Fruit fly (Drosophila melanogaster) whole organism, embryonic: ENCODE data around the gene UbcE2H.

ENCODE experiments used
- Bteb2 ChIP-seq: fragments of 200-800 bp; sonication (Bioruptor generic); optimal IDR thresholded peaks from 2 replicates; lab custom pipeline; 2016; ENCODE audit warnings: missing biosample characterization, missing genetic modification characterization
- CG10209 ChIP-seq: fragments of 200-800 bp; sonication (Bioruptor generic); optimal IDR thresholded peaks from 3 replicates; lab custom pipeline; 2017; ENCODE audit warnings: missing biosample characterization, mild to moderate bottlenecking, missing genetic modification characterization, missing genetic modification reagents
- CG10267 ChIP-seq: fragments of 200-800 bp; sonication (Bioruptor generic); optimal IDR thresholded peaks from 2 replicates; lab custom pipeline; 2018; ENCODE audit warnings: missing biosample characterization, mild to moderate bottlenecking, missing genetic modification characterization, moderate library complexity
- CG10462 ChIP-seq: fragments of 200-800 bp; sonication (Bioruptor generic); optimal IDR thresholded peaks from 2 replicates; lab custom pipeline; 2016; ENCODE audit warnings: missing biosample characterization, missing genetic modification characterization
- CG10543 ChIP-seq: fragments of 200-800 bp; sonication (Bioruptor generic); optimal IDR thresholded peaks from 3 replicates; lab custom pipeline; 2017; ENCODE audit warnings: missing biosample characterization, mild to moderate bottlenecking, missing genetic modification characterization, moderate library complexity
- CG10959 ChIP-seq: fragments of 200-800 bp; sonication (Bioruptor generic); IDR thresholded peaks from 2 replicates; pipeline ENCODE4 v1.3.6; 2022; ENCODE audit warnings: missing biosample characterization, missing genetic modification characterization
- CG11504 ChIP-seq: fragments of 200-800 bp; sonication (Bioruptor generic); optimal IDR thresholded peaks from 3 replicates; lab custom pipeline; 2019; ENCODE audit warnings: missing biosample characterization, mild to moderate bottlenecking, missing genetic modification characterization, moderate library complexity
- CG11723 ChIP-seq: fragments of 200-800 bp; sonication (Bioruptor generic); optimal IDR thresholded peaks from 2 replicates; lab custom pipeline; 2017; ENCODE audit warnings: missing biosample characterization, mild to moderate bottlenecking, missing genetic modification characterization
- CG12236 ChIP-seq: fragments of 200-800 bp; sonication (Bioruptor generic); optimal IDR thresholded peaks from 2 replicates; lab custom pipeline; 2016; ENCODE audit warnings: missing biosample characterization, missing genetic modification characterization
- CG13296 ChIP-seq: fragments of 200-800 bp; sonication (Bioruptor generic); optimal IDR thresholded peaks from 3 replicates; lab custom pipeline; 2018; ENCODE audit warnings: missing biosample characterization, mild to moderate bottlenecking, missing genetic modification characterization
- CG14014 ChIP-seq: fragments of 200-800 bp; sonication (Bioruptor generic); IDR thresholded peaks from 2 replicates; pipeline ENCODE4 v1.3.6; 2022; ENCODE audit warnings: missing biosample characterization, missing genetic modification characterization
- CG17328 ChIP-seq: fragments of 200-800 bp; sonication (Bioruptor generic); IDR thresholded peaks from 2 replicates; pipeline ENCODE4 v1.3.6; 2022; ENCODE audit warnings: missing biosample characterization, missing genetic modification characterization
- CG18011 ChIP-seq: fragments of 200-800 bp; sonication (Bioruptor generic); optimal IDR thresholded peaks from 2 replicates; lab custom pipeline; 2017; ENCODE audit warnings: missing biosample characterization, missing genetic modification characterization, mild to moderate bottlenecking, moderate library complexity, missing genotype
- CG1832 ChIP-seq: fragments of 200-800 bp; sonication (Bioruptor generic); optimal IDR thresholded peaks from 2 replicates; lab custom pipeline; 2017; ENCODE audit warnings: missing biosample characterization, mild to moderate bottlenecking, missing genetic modification characterization, inconsistent platforms
- CG18599 ChIP-seq: fragments of 200-800 bp; sonication (Bioruptor generic); optimal IDR thresholded peaks from 3 replicates; lab custom pipeline; 2017; ENCODE audit warnings: missing biosample characterization, missing genetic modification characterization, mild to moderate bottlenecking, moderate library complexity, missing genetic modification reagents
- CG3065 ChIP-seq: fragments of 200-800 bp; sonication (Bioruptor generic); optimal IDR thresholded peaks from 2 replicates; lab custom pipeline; 2016; ENCODE audit warnings: missing biosample characterization, missing genetic modification characterization
- CG31224 ChIP-seq: fragments of 200-800 bp; sonication (Bioruptor generic); IDR thresholded peaks from 2 replicates; pipeline ENCODE4 v1.3.6; 2022; ENCODE audit warnings: missing biosample characterization, missing genetic modification characterization
- CG5953 ChIP-seq: fragments of 200-800 bp; sonication (Bioruptor generic); IDR thresholded peaks from 2 replicates; pipeline ENCODE4 v1.3.6; 2022; ENCODE audit warnings: missing biosample characterization, missing genetic modification characterization
- CG6175 ChIP-seq: fragments of 200-800 bp; sonication (Bioruptor generic); IDR thresholded peaks from 3 replicates; pipeline ENCODE4 v1.3.6; 2022; ENCODE audit warnings: missing biosample characterization, missing genetic modification characterization
- CG6791 ChIP-seq: fragments of 200-800 bp; sonication (Bioruptor generic); IDR thresholded peaks from 3 replicates; pipeline ENCODE4 v1.3.6; 2022; ENCODE audit warnings: missing biosample characterization, missing genetic modification characterization; ENCODE audit not compliant: partially characterized antibody
- CG6813 ChIP-seq: fragments of 200-800 bp; sonication (Bioruptor generic); optimal IDR thresholded peaks from 2 replicates; lab custom pipeline; 2017; ENCODE audit warnings: missing biosample characterization, missing genetic modification characterization, mild to moderate bottlenecking, moderate library complexity, missing genetic modification reagents
- E2f1 ChIP-seq: fragments of 200-800 bp; sonication (Bioruptor generic); IDR thresholded peaks from 2 replicates; pipeline ENCODE4 v1.3.6; 2022; ENCODE audit warnings: missing biosample characterization, missing genetic modification characterization
- Ets65A ChIP-seq: fragments of 200-800 bp; sonication (Bioruptor generic); peaks from one replicate; lab custom pipeline; 2016; ENCODE audit warnings: missing biosample characterization, missing genetic modification characterization
- Fer1 ChIP-seq: fragments of 200-800 bp; sonication (Bioruptor generic); optimal IDR thresholded peaks from 2 replicates; lab custom pipeline; 2017; ENCODE audit warnings: missing biosample characterization, mild to moderate bottlenecking, missing genetic modification characterization
- Hr39 ChIP-seq: fragments of >200 bp; optimal IDR thresholded peaks from 2 replicates; lab custom pipeline; 2017
- MESR4 ChIP-seq: fragments of 200-800 bp; sonication (Bioruptor generic); optimal IDR thresholded peaks from 2 replicates; lab custom pipeline; 2018; ENCODE audit warnings: missing biosample characterization, mild to moderate bottlenecking, missing genetic modification characterization, moderate library complexity
- NC2β ChIP-seq: fragments of 200-800 bp; sonication (Bioruptor generic); optimal IDR thresholded peaks from 2 replicates; lab custom pipeline; 2016; ENCODE audit warnings: missing biosample characterization, missing genetic modification characterization
- bowl ChIP-seq: fragments of 200-800 bp; sonication (Bioruptor generic); IDR thresholded peaks from 2 replicates; pipeline ENCODE4 v1.3.6; 2022; ENCODE audit warnings: missing biosample characterization, missing genetic modification characterization
- crc ChIP-seq: fragments of 200-800 bp; sonication (Bioruptor generic); optimal IDR thresholded peaks from 2 replicates; lab custom pipeline; 2016; ENCODE audit warnings: missing biosample characterization, missing genetic modification characterization
- fd64A ChIP-seq: fragments of 200-800 bp; sonication (Bioruptor generic); optimal IDR thresholded peaks from 3 replicates; lab custom pipeline; 2018; ENCODE audit warnings: missing biosample characterization, mild to moderate bottlenecking, missing genetic modification characterization
- grn ChIP-seq: fragments of 200-800 bp; sonication (Bioruptor generic); optimal IDR thresholded peaks from 3 replicates; lab custom pipeline; 2017; ENCODE audit warnings: missing biosample characterization, missing genetic modification characterization
- gsb ChIP-seq: fragments of 200-800 bp; sonication (Bioruptor generic); IDR thresholded peaks from 2 replicates; pipeline ENCODE4 v1.3.6; 2022; ENCODE audit warnings: missing biosample characterization, missing genetic modification characterization
- hkb ChIP-seq, 2 experiments: fragments of 200-800 bp in 1 of 2; fragments of >200 bp in 1 of 2; sonication (Bioruptor generic) in 1 of 2; IDR thresholded peaks in 1 of 2; optimal IDR thresholded peaks in 1 of 2; 2 replicates each; pipeline versions ENCODE4 v1.3.6 to Lab custom; 2017 to 2022; ENCODE audit warnings: missing biosample characterization in 1 of 2, missing genetic modification characterization in 1 of 2
- lilli ChIP-seq: fragments of 200-800 bp; sonication (Bioruptor generic); optimal IDR thresholded peaks from 3 replicates; lab custom pipeline; 2016; ENCODE audit warnings: missing biosample characterization, missing genetic modification characterization
- onecut ChIP-seq: fragments of 200-800 bp; sonication (Bioruptor generic); IDR thresholded peaks from 2 replicates; pipeline ENCODE4 v1.3.6; 2022; ENCODE audit warnings: missing biosample characterization, missing genetic modification characterization
- pita ChIP-seq: fragments of 200-800 bp; sonication (Bioruptor generic); optimal IDR thresholded peaks from 2 replicates; lab custom pipeline; 2017; ENCODE audit warnings: missing biosample characterization, mild to moderate bottlenecking, missing genetic modification characterization
- row ChIP-seq: fragments of 200-800 bp; sonication (Bioruptor generic); IDR thresholded peaks from 3 replicates; pipeline ENCODE4 v1.3.6; 2022; ENCODE audit warnings: missing biosample characterization, missing genetic modification characterization
- salm ChIP-seq: fragments of 200-800 bp; sonication (Bioruptor generic); optimal IDR thresholded peaks from 2 replicates; lab custom pipeline; 2018; ENCODE audit warnings: missing biosample characterization, mild to moderate bottlenecking, missing genetic modification characterization
- scrt ChIP-seq: fragments of 200-800 bp; sonication (Bioruptor generic); optimal IDR thresholded peaks from 2 replicates; lab custom pipeline; 2018; ENCODE audit warnings: missing biosample characterization, mild to moderate bottlenecking, missing genetic modification characterization, moderate library complexity
- seq ChIP-seq: fragments of 200-800 bp; sonication (Bioruptor generic); IDR thresholded peaks from 2 replicates; pipeline ENCODE4 v1.3.6; 2022; ENCODE audit warnings: missing biosample characterization, missing genetic modification characterization
- sim ChIP-seq: fragments of 200-800 bp; sonication (Bioruptor generic); IDR thresholded peaks from 2 replicates; pipeline ENCODE4 v1.3.6; 2022; ENCODE audit warnings: missing biosample characterization, missing genetic modification characterization
- sr ChIP-seq: fragments of 200-800 bp; sonication (Bioruptor generic); IDR thresholded peaks from 3 replicates; pipeline ENCODE4 v1.3.6; 2022; ENCODE audit warnings: missing biosample characterization, missing genetic modification characterization
- stc ChIP-seq: fragments of 200-800 bp; sonication (Bioruptor generic); IDR thresholded peaks from 2 replicates; pipeline ENCODE4 v1.3.6; 2022; ENCODE audit warnings: missing biosample characterization, missing genetic modification characterization
- stwl ChIP-seq: fragments of 200-800 bp; sonication (Bioruptor generic); optimal IDR thresholded peaks from 3 replicates; lab custom pipeline; 2018; ENCODE audit warnings: missing biosample characterization, mild to moderate bottlenecking, missing genetic modification characterization, moderate library complexity
- sug ChIP-seq: fragments of 200-800 bp; optimal IDR thresholded peaks from 2 replicates; lab custom pipeline; 2019; ENCODE audit warnings: missing biosample characterization, mild to moderate bottlenecking, missing genetic modification characterization, moderate library complexity
- tna ChIP-seq: fragments of 200-800 bp; sonication (Bioruptor generic); IDR thresholded peaks from 2 replicates; pipeline ENCODE4 v1.3.6; 2022; ENCODE audit warnings: missing biosample characterization, missing genetic modification characterization; ENCODE audit not compliant: partially characterized antibody
- zen2 ChIP-seq: fragments of 200-800 bp; sonication (Bioruptor generic); IDR thresholded peaks from 3 replicates; pipeline ENCODE4 v1.3.6; 2022; ENCODE audit warnings: missing biosample characterization, missing genetic modification characterization; ENCODE audit not compliant: partially characterized antibody
- zf30C ChIP-seq: fragments of 200-800 bp; sonication (Bioruptor generic); optimal IDR thresholded peaks from 3 replicates; lab custom pipeline; 2018; ENCODE audit warnings: missing biosample characterization, mild to moderate bottlenecking, missing genetic modification characterization

UbcE2H gene

DNA sequence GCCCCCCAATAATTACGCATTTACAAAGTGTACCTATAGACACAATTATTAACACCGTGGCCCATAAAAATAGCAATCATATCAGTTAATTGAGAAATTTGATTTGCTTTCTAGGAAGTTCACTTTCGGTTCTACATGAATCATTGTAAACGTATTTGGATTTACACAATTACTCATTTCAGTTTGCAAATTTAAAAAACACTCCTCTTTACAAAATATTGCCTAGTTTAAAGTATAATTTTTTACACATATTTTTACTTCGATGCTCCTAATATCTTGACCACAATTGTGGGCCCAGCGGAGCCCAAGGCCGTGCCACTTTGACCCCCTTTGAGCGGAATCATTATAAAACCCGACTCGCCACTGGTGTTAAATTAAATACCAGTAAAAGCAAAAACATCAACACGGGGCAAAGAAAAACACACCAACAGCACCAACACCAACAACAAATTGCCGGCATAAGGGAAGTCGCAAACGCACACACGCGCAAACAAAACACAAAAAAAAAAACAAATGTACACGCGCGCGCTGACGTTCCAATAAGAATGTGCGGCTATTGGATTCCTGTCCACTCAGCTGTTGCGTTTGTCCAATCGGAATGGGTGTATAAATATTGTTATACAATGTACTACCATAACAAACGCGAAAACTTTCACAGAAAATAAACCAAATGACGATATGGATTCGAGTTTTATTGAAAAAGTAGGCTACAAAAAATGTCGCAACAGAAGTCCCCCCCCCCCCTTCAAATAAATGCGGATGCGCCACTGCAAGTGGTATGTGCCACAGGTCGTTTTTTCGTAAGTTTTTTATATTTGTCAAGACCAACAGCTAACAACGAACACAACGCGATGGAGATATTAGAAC, 20.8 kb upstream of the UbcE2H start (continued):
- TF ChIP-seq tna (GFP tag; lab: Robert Waterston, UW), result no peak
- TF ChIP-seq CG5953 (GFP tag; lab: Robert Waterston, UW), result no peak
- no peak for TF ChIP-seq CG1832
- peak; percentile 76 for TF ChIP-seq row
- no peak for TF ChIP-seq grn (GFP tag; lab: Kevin White, UChicago)
- TF ChIP-seq sim (GFP tag; lab: Robert Waterston, UW), result 0 out of 2 replicates have a peak, but pooled peaks have one; percentile 23
- TF ChIP-seq sug, result peak; percentile 75
- TF ChIP-seq bowl (GFP tag; lab: Robert Waterston, UW), result no peak
- TF ChIP-seq CG10959 (GFP tag; lab: Robert Waterston, UW), result no peak
- TF ChIP-seq Bteb2, result peak; percentile 48
- peak; percentile 46 for TF ChIP-seq lilli
- TF ChIP-seq CG17328, result 0 out of 2 replicates have a peak, but pooled peaks have one; percentile 24
- peak; percentile 88 for TF ChIP-seq Ets65A (GFP tag; lab: Kevin White, UChicago)
- TF ChIP-seq CG6175, result no peak
- TF ChIP-seq CG6813 (GFP tag; lab: Kevin White, UChicago), result peak; percentile 48
- TF ChIP-seq seq, result peak; percentile 51; the same call in 1 of the 2 replicates
- no peak for TF ChIP-seq zen2 (GFP tag; lab: Robert Waterston, UW)
- no peak for TF ChIP-seq CG6791 (GFP tag; lab: Robert Waterston, UW)
- no peak for TF ChIP-seq CG3065 (GFP tag; lab: Kevin White, UChicago)
- peak; percentile 62 for TF ChIP-seq CG31224 (GFP tag; lab: Robert Waterston, UW)
- no peak for TF ChIP-seq onecut (GFP tag; lab: Robert Waterston, UW)
- TF ChIP-seq CG10267 (tag; lab: Kevin White, UChicago), result peak; percentile 39
- TF ChIP-seq CG18011 (GFP tag; lab: Kevin White, UChicago), result peak; percentile 0
- no peak for TF ChIP-seq sr (GFP tag; lab: Robert Waterston, UW)
- 0 out of 2 replicates have a peak, but pooled peaks have one; percentile 33 for TF ChIP-seq gsb (GFP tag; lab: Robert Waterston, UW)
- peak; percentile 66 for TF ChIP-seq CG11504 (tag; lab: Kevin White, UChicago)
- TF ChIP-seq fd64A, result no peak
- peak; percentile 78 for TF ChIP-seq CG13296
- TF ChIP-seq hkb (optimal IDR thresholded peaks at IDR 0.05; lab: Kevin White, UChicago), result no peak
- peak; percentile 62; the same call in 1 of the 2 replicates for TF ChIP-seq hkb (GFP tag; IDR thresholded peaks at IDR 0.05; lab: Robert Waterston, UW)
- no peak for TF ChIP-seq MESR4 (GFP tag; lab: Kevin White, UChicago)
- peak; percentile 28 for TF ChIP-seq CG11723
- TF ChIP-seq salm (tag; lab: Kevin White, UChicago), result peak; percentile 12
- peak; percentile 11 for TF ChIP-seq scrt (GFP tag; lab: Kevin White, UChicago)
- no peak for TF ChIP-seq CG10462 (GFP tag; lab: Kevin White, UChicago)
- no peak for TF ChIP-seq Hr39
- peak; percentile 74 for TF ChIP-seq CG14014 (GFP tag; lab: Robert Waterston, UW)
- peak; percentile 67 for TF ChIP-seq stc (GFP tag; lab: Robert Waterston, UW)
- TF ChIP-seq CG10209 (GFP tag; lab: Kevin White, UChicago), result peak; percentile 59
- no peak for TF ChIP-seq crc (GFP tag; lab: Kevin White, UChicago)
- TF ChIP-seq NC2β (GFP tag; lab: Kevin White, UChicago), result peak; percentile 29
- TF ChIP-seq Fer1, result peak; percentile 81
- TF ChIP-seq stwl (tag; lab: Kevin White, UChicago), result no peak
- 0 out of 2 replicates have a peak, but pooled peaks have one; percentile 38 for TF ChIP-seq E2f1 (GFP tag; lab: Robert Waterston, UW)
- no peak for TF ChIP-seq pita (GFP tag; lab: Kevin White, UChicago)
- peak; percentile 57 for TF ChIP-seq CG10543 (GFP tag; lab: Kevin White, UChicago)
- no peak for TF ChIP-seq CG12236
- TF ChIP-seq zf30C, result no peak
- peak; percentile 84 for TF ChIP-seq CG18599 (GFP tag; lab: Kevin White, UChicago)
